Fruit fly (Drosophila melanogaster): Measurements from ENCODE around the gene CG10097.

DNA sequence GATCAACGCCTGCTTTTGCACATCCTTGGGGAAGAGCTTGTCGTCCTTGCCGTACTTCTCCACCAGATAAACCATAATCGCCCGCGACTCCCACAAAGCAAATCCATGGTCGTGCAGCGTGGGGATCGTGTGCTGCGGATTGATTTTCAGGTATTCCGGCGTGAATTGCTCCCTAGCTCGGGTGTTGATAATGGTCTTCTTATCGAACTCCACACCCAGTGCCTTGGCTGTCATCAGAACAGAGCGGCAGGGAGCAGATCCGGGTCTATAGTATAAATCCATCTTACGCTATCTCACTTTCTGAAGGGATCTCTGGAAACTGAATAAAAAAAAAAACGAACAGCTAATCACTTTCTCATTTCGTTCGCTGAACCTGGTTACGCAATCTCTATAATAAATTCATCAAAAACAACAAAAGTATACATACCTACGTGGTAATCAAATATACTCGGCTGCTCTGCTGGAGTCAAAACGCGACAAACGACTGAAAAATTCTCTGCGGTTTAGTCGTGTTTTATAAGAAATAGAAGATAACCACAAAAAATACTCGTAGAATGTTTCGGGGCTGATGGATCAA is 30.4 kb downstream of the CG10097 start, which contains the start of gene GstD10:
- TF ChIP-seq psq (optimal IDR thresholded peaks at IDR 0.05): no peak
- no peak for TF ChIP-seq Dll (optimal IDR thresholded peaks at IDR 0.05)
- TF ChIP-seq pan (optimal IDR thresholded peaks at IDR 0.05): no peak
